Fruit fly (Drosophila melanogaster) whole organism, embryonic: Measurements from ENCODE around the gene CG8206.

Experiments
- Adf1 ChIP-seq: fragments of 200-800 bp; sonication (Bioruptor generic); IDR thresholded peaks from 2 replicates; pipeline ENCODE4 v1.3.6; 2022; ENCODE audit warnings: missing biosample characterization, missing genetic modification characterization
- B-H2 ChIP-seq: fragments of 200-800 bp; sonication (Bioruptor generic); optimal IDR thresholded peaks from 2 replicates; lab custom pipeline; 2018; ENCODE audit warnings: missing biosample characterization, mild to moderate bottlenecking, missing genetic modification characterization
- BtbVII ChIP-seq: fragments of 200-800 bp; sonication (Bioruptor generic); optimal IDR thresholded peaks from 3 replicates; lab custom pipeline; 2017; ENCODE audit warnings: missing biosample characterization, mild to moderate bottlenecking, missing genetic modification characterization
- Bteb2 ChIP-seq: fragments of 200-800 bp; sonication (Bioruptor generic); optimal IDR thresholded peaks from 2 replicates; lab custom pipeline; 2016; ENCODE audit warnings: missing biosample characterization, missing genetic modification characterization
- CG11695 ChIP-seq: fragments of 200-800 bp; sonication (Bioruptor generic); IDR thresholded peaks from 3 replicates; pipeline ENCODE4 v1.3.6; 2022; ENCODE audit warnings: missing biosample characterization, missing genetic modification characterization
- CG12155 ChIP-seq: fragments of 200-800 bp; sonication (Bioruptor generic); optimal IDR thresholded peaks from 3 replicates; lab custom pipeline; 2016; ENCODE audit warnings: missing biosample characterization, missing genetic modification characterization
- CG15479 ChIP-seq: fragments of 200-800 bp; sonication (Bioruptor generic); optimal IDR thresholded peaks from 3 replicates; lab custom pipeline; 2019; ENCODE audit warnings: missing biosample characterization, mild to moderate bottlenecking, missing genetic modification characterization, moderate library complexity
- CG15601 ChIP-seq: fragments of 200-800 bp; sonication (Bioruptor generic); optimal IDR thresholded peaks from 3 replicates; lab custom pipeline; 2019; ENCODE audit warnings: missing biosample characterization, mild to moderate bottlenecking, missing genetic modification characterization, moderate library complexity
- CG16813 ChIP-seq: fragments of 200-800 bp; sonication (Bioruptor generic); IDR thresholded peaks from 3 replicates; pipeline ENCODE4 v1.3.6; 2022; ENCODE audit warnings: missing biosample characterization, missing genetic modification characterization; ENCODE audit not compliant: partially characterized antibody
- CG17385 ChIP-seq: fragments of 200-800 bp; sonication (Bioruptor generic); optimal IDR thresholded peaks from 3 replicates; lab custom pipeline; 2018; ENCODE audit warnings: missing biosample characterization, mild to moderate bottlenecking, missing genetic modification characterization
- CG17802 ChIP-seq: fragments of 200-800 bp; sonication (Bioruptor generic); optimal IDR thresholded peaks from 2 replicates; lab custom pipeline; 2018; ENCODE audit warnings: missing biosample characterization, mild to moderate bottlenecking, missing genetic modification characterization, moderate library complexity
- CG2678 ChIP-seq: fragments of 200-800 bp; sonication (Bioruptor generic); optimal IDR thresholded peaks from 3 replicates; lab custom pipeline; 2019; ENCODE audit warnings: missing biosample characterization, mild to moderate bottlenecking, missing genetic modification characterization, moderate library complexity
- CG2889 ChIP-seq: fragments of 200-800 bp; sonication (Bioruptor generic); IDR thresholded peaks from 3 replicates; pipeline ENCODE4 v1.3.6; 2022; ENCODE audit warnings: missing biosample characterization, missing genetic modification characterization
- CG34422 ChIP-seq: fragments of 200-800 bp; sonication (Bioruptor generic); IDR thresholded peaks from 3 replicates; pipeline ENCODE4 v1.3.6; 2022; ENCODE audit warnings: missing biosample characterization, missing genetic modification characterization
- CG4404 ChIP-seq: fragments of 200-800 bp; sonication (Bioruptor generic); IDR thresholded peaks from 2 replicates; pipeline ENCODE4 v1.3.6; 2022; ENCODE audit warnings: missing biosample characterization, missing genetic modification characterization
- CG4820 ChIP-seq: fragments of 200-800 bp; sonication (Bioruptor generic); optimal IDR thresholded peaks from 3 replicates; lab custom pipeline; 2016; ENCODE audit warnings: missing biosample characterization, missing genetic modification characterization
- CG6254 ChIP-seq: fragments of 200-800 bp; sonication (Bioruptor generic); optimal IDR thresholded peaks from 3 replicates; lab custom pipeline; 2017; ENCODE audit warnings: mild to moderate bottlenecking, missing biosample characterization, missing genetic modification reagents, missing genetic modification characterization
- CG6689 ChIP-seq: fragments of 200-800 bp; sonication (Bioruptor generic); IDR thresholded peaks from 2 replicates; pipeline ENCODE4 v1.3.6; 2022; ENCODE audit warnings: missing biosample characterization, missing genetic modification characterization
- CG8290 ChIP-seq, 3 experiments: fragments of 200-800 bp; sonication (Bioruptor generic); optimal IDR thresholded peaks; 2 replicates each; lab custom pipeline; 2016 to 2019; ENCODE audit warnings: missing biosample characterization in 3 of 3, missing genetic modification characterization in 3 of 3, mild to moderate bottlenecking in 2 of 3, moderate library complexity in 1 of 3
- CG8478 ChIP-seq: fragments of >200 bp; optimal IDR thresholded peaks from 2 replicates; lab custom pipeline; 2018
- CG8765 ChIP-seq: fragments of 200-800 bp; sonication (Bioruptor generic); IDR thresholded peaks from 2 replicates; pipeline ENCODE4 v1.3.6; 2022; ENCODE audit warnings: missing biosample characterization, missing genetic modification characterization
- CoRest ChIP-seq: fragments of 200-800 bp; sonication (Bioruptor generic); optimal IDR thresholded peaks from 3 replicates; lab custom pipeline; 2018; ENCODE audit warnings: missing biosample characterization, mild to moderate bottlenecking, missing genetic modification characterization, moderate library complexity
- Doc2 ChIP-seq: fragments of 200-800 bp; sonication (Bioruptor generic); IDR thresholded peaks from 2 replicates; pipeline ENCODE4 v1.3.6; 2022; ENCODE audit warnings: missing biosample characterization, missing genetic modification characterization
- Doc3 ChIP-seq: fragments of 200-800 bp; sonication (Bioruptor generic); IDR thresholded peaks from 3 replicates; pipeline ENCODE4 v1.3.6; 2022; ENCODE audit warnings: missing biosample characterization, missing genetic modification characterization; ENCODE audit not compliant: partially characterized antibody
- HLHmδ ChIP-seq: fragments of 200-800 bp; sonication (Bioruptor generic); optimal IDR thresholded peaks from 2 replicates; lab custom pipeline; 2018; ENCODE audit warnings: missing biosample characterization, mild to moderate bottlenecking, missing genetic modification characterization, moderate library complexity
- Hand ChIP-seq: fragments of 200-800 bp; sonication (Bioruptor generic); optimal IDR thresholded peaks from 2 replicates; lab custom pipeline; 2017; ENCODE audit warnings: mild to moderate bottlenecking, missing biosample characterization, missing genetic modification reagents, missing genetic modification characterization
- Hr39 ChIP-seq: fragments of >200 bp; optimal IDR thresholded peaks from 2 replicates; lab custom pipeline; 2017
- NFAT ChIP-seq: fragments of 200-800 bp; sonication (Bioruptor generic); IDR thresholded peaks from 2 replicates; pipeline ENCODE4 v1.3.6; 2022; ENCODE audit warnings: missing biosample characterization, missing genetic modification characterization
- Sry-β ChIP-seq: fragments of 200-800 bp; sonication (Bioruptor generic); optimal IDR thresholded peaks from 2 replicates; lab custom pipeline; 2018; ENCODE audit warnings: missing biosample characterization, mild to moderate bottlenecking, missing genetic modification characterization, moderate library complexity
- Taf1 ChIP-seq: fragments of 200-800 bp; sonication (Bioruptor generic); IDR thresholded peaks from 2 replicates; pipeline ENCODE4 v1.3.6; 2022; ENCODE audit warnings: missing biosample characterization, missing genetic modification characterization
- Vsx1 ChIP-seq: fragments of 200-800 bp; sonication (Bioruptor generic); optimal IDR thresholded peaks from 2 replicates; lab custom pipeline; 2017; ENCODE audit warnings: missing biosample characterization, mild to moderate bottlenecking, missing genetic modification characterization, missing genetic modification reagents
- bab2 ChIP-seq: fragments of 200-800 bp; sonication (Bioruptor generic); optimal IDR thresholded peaks from 2 replicates; lab custom pipeline; 2016; ENCODE audit warnings: missing biosample characterization, missing genetic modification characterization
- bsh ChIP-seq, 2 experiments: fragments of 200-800 bp; sonication (Bioruptor generic); optimal IDR thresholded peaks; 2 replicates each; lab custom pipeline; 2017 to 2018; ENCODE audit warnings: mild to moderate bottlenecking in 2 of 2, missing biosample characterization in 2 of 2, missing genetic modification characterization in 2 of 2, moderate library complexity in 1 of 2
- dm ChIP-seq: fragments of 200-800 bp; sonication (Bioruptor generic); optimal IDR thresholded peaks from 3 replicates; lab custom pipeline; 2016; ENCODE audit warnings: missing biosample characterization, missing genetic modification characterization
- eve ChIP-seq, 2 experiments: fragments of >200 bp; optimal IDR thresholded peaks; 2 replicates each; lab custom pipeline; 2017; ENCODE audit warnings: missing biosample characterization in 2 of 2, missing genetic modification characterization in 2 of 2
- ewg ChIP-seq: fragments of 200-800 bp; sonication (Bioruptor generic); optimal IDR thresholded peaks from 3 replicates; lab custom pipeline; 2017; ENCODE audit warnings: mild to moderate bottlenecking, missing biosample characterization, missing genetic modification reagents, missing genetic modification characterization
- gfzf ChIP-seq: fragments of 200-800 bp; sonication (Bioruptor generic); optimal IDR thresholded peaks from 2 replicates; lab custom pipeline; 2016; ENCODE audit warnings: missing biosample characterization, mild to moderate bottlenecking, missing genetic modification characterization, moderate library complexity
- hb ChIP-seq: fragments of 200-800 bp; sonication (Bioruptor generic); IDR thresholded peaks from 3 replicates; pipeline ENCODE4 v1.3.6; 2022; ENCODE audit warnings: missing biosample characterization, missing genetic modification characterization; ENCODE audit not compliant: partially characterized antibody
- hth ChIP-seq: fragments of >200 bp; optimal IDR thresholded peaks from 2 replicates; lab custom pipeline; 2017; ENCODE audit warnings: inconsistent platforms
- insv ChIP-seq, 2 experiments: fragments of 200-800 bp; sonication (Bioruptor generic); optimal IDR thresholded peaks; 3 replicates each; lab custom pipeline; 2016 to 2018; ENCODE audit warnings: missing biosample characterization in 2 of 2, missing genetic modification characterization in 2 of 2
- jigr1 ChIP-seq: fragments of 200-800 bp; sonication (Bioruptor generic); IDR thresholded peaks from 3 replicates; pipeline ENCODE4 v1.3.6; 2022; ENCODE audit warnings: missing biosample characterization, missing genetic modification characterization
- jumu ChIP-seq: fragments of 200-800 bp; sonication (Bioruptor generic); optimal IDR thresholded peaks from 3 replicates; lab custom pipeline; 2016; ENCODE audit warnings: missing biosample characterization, missing genetic modification characterization
- kni ChIP-seq: fragments of 200-800 bp; sonication (Bioruptor generic); optimal IDR thresholded peaks from 3 replicates; lab custom pipeline; 2017; ENCODE audit warnings: mild to moderate bottlenecking, missing biosample characterization, missing genetic modification reagents, missing genetic modification characterization
- knrl ChIP-seq: fragments of 200-800 bp; sonication (Bioruptor generic); IDR thresholded peaks from 3 replicates; pipeline ENCODE4 v1.3.6; 2022; ENCODE audit warnings: missing biosample characterization, missing genetic modification characterization; ENCODE audit not compliant: partially characterized antibody
- p53 ChIP-seq: fragments of 200-800 bp; sonication (Bioruptor generic); optimal IDR thresholded peaks from 2 replicates; lab custom pipeline; 2016; ENCODE audit warnings: missing biosample characterization, missing genetic modification characterization
- ranshi ChIP-seq: fragments of 200-800 bp; sonication (Bioruptor generic); IDR thresholded peaks from 2 replicates; pipeline ENCODE4 v1.3.6; 2022; ENCODE audit warnings: missing biosample characterization, missing genetic modification characterization
- scrt ChIP-seq: fragments of 200-800 bp; sonication (Bioruptor generic); optimal IDR thresholded peaks from 2 replicates; lab custom pipeline; 2018; ENCODE audit warnings: missing biosample characterization, mild to moderate bottlenecking, missing genetic modification characterization, moderate library complexity
- sd ChIP-seq: fragments of 200-800 bp; sonication (Bioruptor generic); optimal IDR thresholded peaks from 3 replicates; lab custom pipeline; 2018; ENCODE audit warnings: missing biosample characterization, mild to moderate bottlenecking, missing genetic modification characterization, moderate library complexity
- ssp ChIP-seq: fragments of 200-800 bp; sonication (Bioruptor generic); IDR thresholded peaks from 2 replicates; pipeline ENCODE4 v1.3.6; 2022; ENCODE audit warnings: missing biosample characterization, missing genetic modification characterization
- usp ChIP-seq: fragments of >200 bp; optimal IDR thresholded peaks from 2 replicates; lab custom pipeline; 2017; ENCODE audit warnings: missing biosample characterization, missing genetic modification characterization
- wdn ChIP-seq: fragments of 200-800 bp; sonication (Bioruptor generic); IDR thresholded peaks from 2 replicates; pipeline ENCODE4 v1.3.6; 2022; ENCODE audit warnings: missing biosample characterization, missing genetic modification characterization

The CG8206 gene

dm6 chrX:15733995-15734394 lies 5.0 kb upstream of the CG8206 start, which contains the start of the genes CG12379 and MagR (continued):
- TF ChIP-seq CG6254 (GFP tag; lab: Kevin White, UChicago) (no peak), jumu (GFP tag; lab: Kevin White, UChicago) (peak; percentile 52), Bteb2 (GFP tag; lab: Kevin White, UChicago) (peak; percentile 16), p53 (GFP tag; lab: Kevin White, UChicago) (no peak), Sry-β (GFP tag; lab: Kevin White, UChicago) (peak; percentile 87), HLHmδ (GFP tag; lab: Kevin White, UChicago) (no peak), CG34422 (GFP tag; lab: Robert Waterston, UW) (no peak), hb (GFP tag; lab: Robert Waterston, UW) (peak; percentile 70; the same call in 1 of the 3 replicates), bsh (GFP tag; optimal IDR thresholded peaks at IDR 0.05; lab: Kevin White, UChicago) (peak in 1 of 2 experiments; percentile 7), Vsx1 (GFP tag; lab: Kevin White, UChicago) (no peak), CG4820 (GFP tag; lab: Kevin White, UChicago) (no peak), CG2678 (tag; lab: Kevin White, UChicago) (no peak), kni (GFP tag; lab: Kevin White, UChicago) (peak; percentile 43), sd (no peak), hth (lab: Kevin White, UChicago) (no peak), dm (peak; percentile 38), Adf1 (GFP tag; lab: Robert Waterston, UW) (0 out of 2 replicates have a peak, but pooled peaks have one; percentile 20), gfzf (GFP tag; lab: Kevin White, UChicago) (peak; percentile 24), jigr1 (GFP tag; lab: Robert Waterston, UW) (no peak), bab2 (GFP tag; lab: Kevin White, UChicago) (peak; percentile 59), CG8765 (GFP tag; lab: Robert Waterston, UW) (no peak), CG2889 (GFP tag; lab: Robert Waterston, UW) (no peak), insv (GFP tag; optimal IDR thresholded peaks at IDR 0.05; lab: Kevin White, UChicago) (peak in 1 of 2 experiments; percentile 48), eve (GFP tag; optimal IDR thresholded peaks at IDR 0.05; lab: Kevin White, UChicago) (no peak), CG15601 (tag; lab: Kevin White, UChicago) (no peak), wdn (GFP tag; lab: Robert Waterston, UW) (no peak), B-H2 (GFP tag; lab: Kevin White, UChicago) (peak; percentile 73), NFAT (GFP tag; lab: Robert Waterston, UW) (peak; percentile 39; the same call in 1 of the 2 replicates), CG17802 (tag; lab: Kevin White, UChicago) (no peak), Doc2 (GFP tag; lab: Robert Waterston, UW) (no peak), Hand (GFP tag; lab: Kevin White, UChicago) (no peak), CoRest (peak; percentile 78), CG8478 (lab: Kevin White, UChicago) (no peak), CG16813 (GFP tag; lab: Robert Waterston, UW) (peak; percentile 87), CG11695 (no peak), CG12155 (no peak), CG8290 (GFP tag; optimal IDR thresholded peaks at IDR 0.05; lab: Kevin White, UChicago) (peak; percentile 29), CG8290 (tag; optimal IDR thresholded peaks at IDR 0.05; lab: Kevin White, UChicago) (no peak), scrt (no peak), usp (no peak), CG4404 (peak; percentile 55; the same call in 1 of the 2 replicates), CG17385 (GFP tag; lab: Kevin White, UChicago) (peak; percentile 61), ewg (GFP tag; lab: Kevin White, UChicago) (no peak), Hr39 (lab: Kevin White, UChicago) (no peak), CG6689 (GFP tag; lab: Robert Waterston, UW) (peak; percentile 28; the same call in 1 of the 2 replicates), knrl (GFP tag; lab: Robert Waterston, UW) (peak; percentile 86), Taf1 (GFP tag; lab: Robert Waterston, UW) (peak; percentile 30; the same call in 1 of the 2 replicates), Doc3 (GFP tag; lab: Robert Waterston, UW) (peak; percentile 78), ssp (0 out of 2 replicates have a peak, but pooled peaks have one; percentile 46), BtbVII (GFP tag; lab: Kevin White, UChicago) (peak; percentile 19), CG15479 (GFP tag; lab: Kevin White, UChicago) (no peak), ranshi (GFP tag; lab: Robert Waterston, UW) (0 out of 2 replicates have a peak, but pooled peaks have one; percentile 31)
